Fruit fly (Drosophila melanogaster) whole organism, prepupa: ENCODE results near the gene CG5391.

Experiments
- Blimp-1 ChIP-seq: fragments of 200-800 bp; sonication (Bioruptor generic); optimal IDR thresholded peaks from 3 replicates; lab custom pipeline; 2017; ENCODE audit warnings: missing biosample characterization, missing genetic modification characterization, mild to moderate bottlenecking, moderate library complexity, missing genetic modification reagents
- CG10631 ChIP-seq: fragments of 200-800 bp; sonication (Bioruptor generic); optimal IDR thresholded peaks from 2 replicates; lab custom pipeline; 2016; ENCODE audit warnings: missing biosample characterization, missing genetic modification characterization
- CG10669 ChIP-seq: fragments of 200-800 bp; sonication (Bioruptor generic); optimal IDR thresholded peaks from 3 replicates; lab custom pipeline; 2018; ENCODE audit warnings: missing biosample characterization, mild to moderate bottlenecking, missing genetic modification characterization, moderate library complexity
- CG11902 ChIP-seq: fragments of 200-800 bp; sonication (Bioruptor generic); optimal IDR thresholded peaks from 3 replicates; lab custom pipeline; 2016; ENCODE audit warnings: missing biosample characterization, missing genetic modification characterization
- CG15336 ChIP-seq: fragments of 200-800 bp; sonication (Bioruptor generic); IDR thresholded peaks from 2 replicates; pipeline ENCODE4 v1.3.6; 2022; ENCODE audit warnings: missing biosample characterization, missing genetic modification characterization
- CG1621 ChIP-seq: fragments of 200-800 bp; sonication (Bioruptor generic); optimal IDR thresholded peaks from 3 replicates; lab custom pipeline; 2018; ENCODE audit warnings: missing biosample characterization, mild to moderate bottlenecking, missing genetic modification characterization
- CG16779 ChIP-seq: fragments of 200-800 bp; sonication (Bioruptor generic); optimal IDR thresholded peaks from 3 replicates; lab custom pipeline; 2017; ENCODE audit warnings: missing biosample characterization, mild to moderate bottlenecking, missing genetic modification characterization
- CG3032 ChIP-seq: fragments of 200-800 bp; optimal IDR thresholded peaks from 2 replicates; lab custom pipeline; 2019; ENCODE audit warnings: missing biosample characterization, mild to moderate bottlenecking, missing genetic modification characterization, moderate library complexity
- CG31627 ChIP-seq: fragments of 200-800 bp; sonication (Bioruptor generic); optimal IDR thresholded peaks from 3 replicates; lab custom pipeline; 2016; ENCODE audit warnings: missing biosample characterization, missing genetic modification characterization
- CG32006 ChIP-seq: fragments of 200-800 bp; sonication (Bioruptor generic); optimal IDR thresholded peaks from 3 replicates; lab custom pipeline; 2017; ENCODE audit warnings: missing biosample characterization, mild to moderate bottlenecking, missing genetic modification characterization
- CG34406 ChIP-seq: fragments of 200-800 bp; sonication (Bioruptor generic); optimal IDR thresholded peaks from 3 replicates; lab custom pipeline; 2016; ENCODE audit warnings: missing biosample characterization, missing genetic modification characterization
- CG3919 ChIP-seq: fragments of 200-800 bp; sonication (Bioruptor generic); optimal IDR thresholded peaks from 3 replicates; lab custom pipeline; 2016; ENCODE audit warnings: missing biosample characterization, missing genetic modification characterization
- CG4318 ChIP-seq: fragments of 200-800 bp; sonication (Bioruptor generic); optimal IDR thresholded peaks from 3 replicates; lab custom pipeline; 2017; ENCODE audit warnings: missing biosample characterization, mild to moderate bottlenecking, missing genetic modification characterization
- CG6276 ChIP-seq: fragments of 200-800 bp; sonication (Bioruptor generic); optimal IDR thresholded peaks from 2 replicates; lab custom pipeline; 2017; ENCODE audit warnings: missing biosample characterization, mild to moderate bottlenecking, missing genetic modification characterization
- CG6808 ChIP-seq: fragments of 200-800 bp; sonication (Bioruptor generic); optimal IDR thresholded peaks from 3 replicates; lab custom pipeline; 2017; ENCODE audit warnings: missing biosample characterization, missing genetic modification characterization, mild to moderate bottlenecking, moderate library complexity, missing genetic modification reagents
- CG6854 ChIP-seq: fragments of 200-800 bp; sonication (Bioruptor generic); optimal IDR thresholded peaks from 2 replicates; lab custom pipeline; 2017; ENCODE audit warnings: missing biosample characterization, mild to moderate bottlenecking, missing genetic modification characterization
- CG7368 ChIP-seq: fragments of 200-800 bp; sonication (Bioruptor generic); optimal IDR thresholded peaks from 3 replicates; lab custom pipeline; 2016; ENCODE audit warnings: missing biosample characterization, missing genetic modification characterization
- CG8119 ChIP-seq: fragments of 200-800 bp; sonication (Bioruptor generic); IDR thresholded peaks from 3 replicates; pipeline ENCODE4 v1.3.6; 2022; ENCODE audit warnings: missing biosample characterization, missing genetic modification characterization
- CG8319 ChIP-seq: fragments of 200-800 bp; sonication (Bioruptor generic); optimal IDR thresholded peaks from 3 replicates; lab custom pipeline; 2016; ENCODE audit warnings: missing biosample characterization, missing genetic modification characterization
- CG9139 ChIP-seq: fragments of 200-800 bp; sonication (Bioruptor generic); optimal IDR thresholded peaks from 3 replicates; lab custom pipeline; 2017; ENCODE audit warnings: missing biosample characterization, mild to moderate bottlenecking, missing genetic modification characterization
- Eip93F ChIP-seq: fragments of 200-800 bp; sonication (Bioruptor generic); optimal IDR thresholded peaks from 2 replicates; lab custom pipeline; 2016; ENCODE audit warnings: missing biosample characterization, mild to moderate bottlenecking, missing genetic modification characterization
- Ets96B ChIP-seq: fragments of 200-800 bp; optimal IDR thresholded peaks from 2 replicates; lab custom pipeline; 2019; ENCODE audit warnings: missing biosample characterization, mild to moderate bottlenecking, missing genetic modification characterization, moderate library complexity
- Gug ChIP-seq: fragments of 200-800 bp; sonication (Bioruptor generic); IDR thresholded peaks from 2 replicates; pipeline ENCODE4 v1.3.6; 2022; ENCODE audit warnings: missing biosample characterization, missing genetic modification characterization
- Hr38 ChIP-seq: sonication (Bioruptor generic); optimal IDR thresholded peaks from 2 replicates; lab custom pipeline; 2016; ENCODE audit warnings: missing biosample characterization, missing genetic modification characterization
- Hr39 ChIP-seq: fragments of 200-800 bp; sonication (Bioruptor generic); optimal IDR thresholded peaks from 2 replicates; lab custom pipeline; 2016; ENCODE audit warnings: missing biosample characterization, missing genetic modification characterization
- Lpt ChIP-seq: fragments of 200-800 bp; sonication (Bioruptor generic); optimal IDR thresholded peaks from 3 replicates; lab custom pipeline; 2016; ENCODE audit warnings: missing biosample characterization, missing genetic modification characterization
- Met ChIP-seq: fragments of 200-800 bp; sonication (Bioruptor generic); optimal IDR thresholded peaks from 3 replicates; lab custom pipeline; 2016; ENCODE audit warnings: missing biosample characterization, missing genetic modification characterization
- OdsH ChIP-seq: fragments of 200-800 bp; sonication (Bioruptor generic); optimal IDR thresholded peaks from 3 replicates; lab custom pipeline; 2016; ENCODE audit warnings: missing biosample characterization, missing genetic modification characterization
- Smox ChIP-seq: fragments of 200-800 bp; sonication (Bioruptor generic); optimal IDR thresholded peaks from 3 replicates; lab custom pipeline; 2016; ENCODE audit warnings: missing biosample characterization, missing genetic modification characterization
- Sox102F ChIP-seq: fragments of 200-800 bp; sonication (Bioruptor generic); optimal IDR thresholded peaks from 2 replicates; lab custom pipeline; 2016; ENCODE audit warnings: missing biosample characterization, mild to moderate bottlenecking, missing genetic modification characterization
- Sox14 ChIP-seq: fragments of 200-800 bp; sonication (Bioruptor generic); optimal IDR thresholded peaks from 3 replicates; lab custom pipeline; 2016; ENCODE audit warnings: missing biosample characterization, missing genetic modification characterization
- achi ChIP-seq: fragments of 200-800 bp; sonication (Bioruptor generic); optimal IDR thresholded peaks from 3 replicates; lab custom pipeline; 2016; ENCODE audit warnings: missing biosample characterization, missing genetic modification characterization
- acj6 ChIP-seq: fragments of 200-800 bp; sonication (Bioruptor generic); optimal IDR thresholded peaks from 3 replicates; lab custom pipeline; 2016; ENCODE audit warnings: missing biosample characterization, missing genetic modification characterization
- cyc ChIP-seq: fragments of 200-800 bp; sonication (Bioruptor generic); optimal IDR thresholded peaks from 3 replicates; lab custom pipeline; 2016; ENCODE audit warnings: missing biosample characterization, missing genetic modification characterization
- dac ChIP-seq: fragments of 200-800 bp; sonication (Bioruptor generic); optimal IDR thresholded peaks from 2 replicates; lab custom pipeline; 2017; ENCODE audit warnings: missing biosample characterization, mild to moderate bottlenecking, missing genetic modification characterization
- dsx ChIP-seq: fragments of 200-800 bp; optimal IDR thresholded peaks from 3 replicates; lab custom pipeline; 2019; ENCODE audit warnings: missing biosample characterization, mild to moderate bottlenecking, missing genetic modification characterization, moderate library complexity; ENCODE audit not compliant: poor library complexity, severe bottlenecking
- eg ChIP-seq: fragments of 200-800 bp; sonication (Bioruptor generic); IDR thresholded peaks from 3 replicates; pipeline ENCODE4 v1.3.6; 2022; ENCODE audit warnings: missing biosample characterization, missing genetic modification characterization
- fd85E ChIP-seq: fragments of 200-800 bp; sonication (Bioruptor generic); optimal IDR thresholded peaks from 3 replicates; lab custom pipeline; 2016; ENCODE audit warnings: missing biosample characterization, missing genetic modification characterization
- fkh ChIP-seq: fragments of 200-800 bp; sonication (Bioruptor generic); optimal IDR thresholded peaks from 3 replicates; lab custom pipeline; 2017; ENCODE audit warnings: missing biosample characterization, mild to moderate bottlenecking, missing genetic modification characterization, moderate library complexity
- lz ChIP-seq: fragments of 200-800 bp; sonication (Bioruptor generic); optimal IDR thresholded peaks from 3 replicates; lab custom pipeline; 2016; ENCODE audit warnings: missing biosample characterization, missing genetic modification characterization
- net ChIP-seq: fragments of 200-800 bp; sonication (Bioruptor generic); optimal IDR thresholded peaks from 3 replicates; lab custom pipeline; 2016; ENCODE audit warnings: missing biosample characterization, missing genetic modification characterization
- pdm3 ChIP-seq: fragments of 200-800 bp; sonication (Bioruptor generic); optimal IDR thresholded peaks from 3 replicates; lab custom pipeline; 2016; ENCODE audit warnings: missing biosample characterization, missing genetic modification characterization
- salr ChIP-seq, 2 experiments: fragments of 200-800 bp; sonication (Bioruptor generic); optimal IDR thresholded peaks; 3 replicates each; lab custom pipeline; 2016 to 2018; ENCODE audit warnings: missing biosample characterization in 2 of 2, missing genetic modification characterization in 2 of 2, mild to moderate bottlenecking in 1 of 2
- ss ChIP-seq, 2 experiments: fragments of 200-800 bp; sonication (Bioruptor generic); optimal IDR thresholded peaks; 2 replicates in 1 of 2; 3 replicates in 1 of 2; lab custom pipeline; 2017 to 2018; ENCODE audit warnings: mild to moderate bottlenecking in 2 of 2, missing biosample characterization in 2 of 2, missing genetic modification characterization in 2 of 2, moderate library complexity in 1 of 2
- svp ChIP-seq: fragments of 200-800 bp; sonication (Bioruptor generic); peaks from one replicate; lab custom pipeline; 2016; ENCODE audit warnings: missing biosample characterization, missing genetic modification characterization
- topi ChIP-seq: fragments of 200-800 bp; sonication (Bioruptor generic); optimal IDR thresholded peaks from 3 replicates; lab custom pipeline; 2016; ENCODE audit warnings: missing biosample characterization, missing genetic modification characterization
- vri ChIP-seq: fragments of 200-800 bp; sonication (Bioruptor generic); optimal IDR thresholded peaks from 3 replicates; lab custom pipeline; 2016; ENCODE audit warnings: missing biosample characterization, mild to moderate bottlenecking, missing genetic modification characterization

CG5391 gene

dm6 chr3R:22328665-22329350, 5.1 kb downstream of the CG5391 start, which contains the start of gene CG7080 (continued):
- TF ChIP-seq pdm3 (peak; percentile 35), dsx (GFP tag; lab: Kevin White, UChicago) (no peak), fd85E (no peak), CG9139 (no peak), CG16779 (tag; lab: Kevin White, UChicago) (no peak), net (GFP tag; lab: Kevin White, UChicago) (peak; percentile 7), ss (GFP tag; optimal IDR thresholded peaks at IDR 0.05; lab: Kevin White, UChicago) (no peak), CG7368 (GFP tag; lab: Kevin White, UChicago) (no peak), CG31627 (peak; percentile 4), OdsH (GFP tag; lab: Kevin White, UChicago) (peak; percentile 17), CG6854 (GFP tag; lab: Kevin White, UChicago) (no peak), Met (GFP tag; lab: Kevin White, UChicago) (peak; percentile 53), CG8319 (GFP tag; lab: Kevin White, UChicago) (no peak), cyc (GFP tag; lab: Kevin White, UChicago) (peak; percentile 9), Ets96B (tag; lab: Kevin White, UChicago) (no peak), CG32006 (peak; percentile 20), lz (no peak), Hr39 (no peak), Lpt (no peak), CG4318 (no peak), Smox (GFP tag; lab: Kevin White, UChicago) (peak; percentile 23), CG34406 (peak; percentile 43), CG3032 (no peak), Gug (GFP tag; lab: Robert Waterston, UW) (no peak), topi (GFP tag; lab: Kevin White, UChicago) (peak; percentile 40), CG10631 (no peak), eg (GFP tag; lab: Robert Waterston, UW) (no peak), CG15336 (GFP tag; lab: Robert Waterston, UW) (no peak), CG8119 (no peak), Blimp-1 (GFP tag; lab: Kevin White, UChicago) (peak; percentile 2), Sox14 (GFP tag; lab: Kevin White, UChicago) (no peak), CG11902 (no peak), salr (GFP tag; optimal IDR thresholded peaks at IDR 0.05; lab: Kevin White, UChicago) (no peak), acj6 (GFP tag; lab: Kevin White, UChicago) (peak; percentile 11), Eip93F (GFP tag; lab: Kevin White, UChicago) (no peak), dac (GFP tag; lab: Kevin White, UChicago) (no peak), CG6808 (GFP tag; lab: Kevin White, UChicago) (no peak), fkh (GFP tag; lab: Kevin White, UChicago) (no peak)

DNA sequence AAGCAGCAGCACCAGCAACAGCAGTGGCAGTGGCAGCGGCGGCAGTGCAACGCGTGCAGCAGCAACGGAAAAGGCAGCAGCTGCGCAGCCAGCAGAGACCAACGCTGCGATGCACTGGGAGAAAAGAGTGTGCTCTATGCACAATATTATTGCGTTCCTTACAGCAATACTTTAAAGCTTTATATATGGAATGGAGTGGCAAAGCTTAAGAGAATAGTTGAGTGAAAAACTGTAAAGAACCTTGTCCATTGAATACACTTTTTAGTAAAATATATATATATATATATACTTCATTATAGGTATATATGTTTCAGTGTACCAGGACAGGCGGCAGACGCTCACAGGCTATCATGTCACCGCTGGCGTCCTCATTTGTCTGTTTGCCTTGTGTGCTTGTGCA, 9.2 kb downstream of the CG5391 start:
- TF ChIP-seq Hr38 (no peak), Sox102F (GFP tag; lab: Kevin White, UChicago) (no peak), salr (GFP tag; optimal IDR thresholded peaks at IDR 0.05; lab: Kevin White, UChicago) (peak; percentile 35 to 39), vri (GFP tag; lab: Kevin White, UChicago) (no peak), achi (peak; percentile 72), CG9139 (peak; percentile 66), fkh (GFP tag; lab: Kevin White, UChicago) (no peak), Eip93F (GFP tag; lab: Kevin White, UChicago) (no peak), CG6276 (GFP tag; lab: Kevin White, UChicago) (peak; percentile 63), Blimp-1 (GFP tag; lab: Kevin White, UChicago) (no peak), svp (GFP tag; lab: Kevin White, UChicago) (peak; percentile 63), OdsH (GFP tag; lab: Kevin White, UChicago) (peak; percentile 70), CG1621 (tag; lab: Kevin White, UChicago) (peak; percentile 66), CG10669 (GFP tag; lab: Kevin White, UChicago) (peak; percentile 66), Gug (GFP tag; lab: Robert Waterston, UW) (peak; percentile 16; the same call in 1 of the 2 replicates), CG15336 (GFP tag; lab: Robert Waterston, UW) (peak; percentile 73), Ets96B (tag; lab: Kevin White, UChicago) (peak; percentile 77), pdm3 (peak; percentile 22), CG7368 (GFP tag; lab: Kevin White, UChicago) (peak; percentile 37), Smox (GFP tag; lab: Kevin White, UChicago) (peak; percentile 20), lz (peak; percentile 31), fd85E (no peak), CG34406 (peak; percentile 68), CG4318 (peak; percentile 45), dac (GFP tag; lab: Kevin White, UChicago) (peak; percentile 4), CG11902 (no peak), net (GFP tag; lab: Kevin White, UChicago) (peak; percentile 71), Sox14 (GFP tag; lab: Kevin White, UChicago) (peak; percentile 33), CG16779 (tag; lab: Kevin White, UChicago) (peak; percentile 52), CG8119 (peak; percentile 66), CG3919 (GFP tag; lab: Kevin White, UChicago) (peak; percentile 72)
